Worm (Caenorhabditis elegans): ENCODE results near the gene K09A9.8.
A peak's percentile ranks its signal among the peaks of the same experiment; 100 is the strongest.

DNA sequence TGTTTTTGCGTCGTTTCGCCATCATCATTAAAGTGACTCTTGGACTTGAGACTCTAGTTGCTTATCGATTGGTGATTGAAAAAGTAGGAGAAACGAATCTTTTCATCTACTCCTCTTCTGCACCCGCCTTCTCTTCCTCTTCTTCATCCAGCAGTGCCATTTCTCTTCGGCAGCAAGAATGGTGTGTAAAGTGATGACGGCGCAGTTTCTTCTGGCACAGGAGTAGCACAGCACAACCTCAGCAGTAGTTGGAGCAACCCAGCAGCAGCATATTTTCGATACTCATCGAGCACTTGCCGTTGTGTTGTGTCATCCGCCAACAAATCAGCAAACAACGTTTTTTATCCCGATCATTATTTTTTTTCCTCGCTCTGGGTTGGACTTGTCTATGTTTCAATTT lies 21.5 kb downstream of the K09A9.8 start:
- TF ChIP-seq nhr-23 (tag; optimal IDR thresholded peaks at IDR 0.05) (no peak), nhr-28 (tag; optimal IDR thresholded peaks at IDR 0.05) (no peak), nfya-1 (tag; optimal IDR thresholded peaks at IDR 0.05; ENCODE audit: insufficient read depth) (peak; percentile 23), snpc-4 (tag; optimal IDR thresholded peaks at IDR 0.05) (no peak), nhr-25 (tag; optimal IDR thresholded peaks at IDR 0.05) (no peak), nhr-11 (tag; optimal IDR thresholded peaks at IDR 0.05) (no peak), unc-39 (tag; optimal IDR thresholded peaks at IDR 0.05) (no peak), skn-1 (tag; optimal IDR thresholded peaks at IDR 0.05) (no peak), unc-62 (GFP tag; optimal IDR thresholded peaks at IDR 0.05) (no peak)
